Worm (Caenorhabditis elegans): Measurements from ENCODE around the gene F46C3.6.

F46C3.6 gene

DNA sequence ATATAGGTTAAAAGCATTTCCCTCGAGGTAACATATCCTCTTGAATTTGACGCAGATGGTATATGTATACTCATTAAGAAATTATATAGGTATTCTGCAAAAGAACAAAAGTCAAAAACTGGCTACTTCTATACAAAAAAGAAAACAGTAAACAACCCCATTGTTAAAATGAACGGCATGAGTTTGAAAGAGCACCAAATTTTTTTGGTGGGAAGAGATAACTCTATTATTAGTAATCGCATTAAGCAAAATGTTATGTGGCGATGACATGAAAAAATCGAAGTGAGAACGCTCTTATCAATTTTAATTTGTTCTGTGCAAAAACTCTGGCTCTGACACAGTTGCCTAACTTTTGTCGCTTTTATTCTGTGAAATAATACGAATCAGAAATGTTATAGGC lies 1.2 kb downstream of the F46C3.6 start, which contains the start of gene F46C3.2 (continued):
- TF ChIP-seq ceh-2 (tag; optimal IDR thresholded peaks at IDR 0.05), result no peak
- no peak for TF ChIP-seq ceh-34 (tag; optimal IDR thresholded peaks at IDR 0.05)

- peak; percentile 61 for TF ChIP-seq hlh-30 (tag; optimal IDR thresholded peaks at IDR 0.05; ENCODE audit: insufficient read depth)
- TF ChIP-seq ahr-1 (tag; optimal IDR thresholded peaks at IDR 0.05), result no peak
- TF ChIP-seq nfya-1 (tag; optimal IDR thresholded peaks at IDR 0.05), result no peak
- TF ChIP-seq ceh-14 (tag; optimal IDR thresholded peaks at IDR 0.05), result no peak
- no peak for TF ChIP-seq ceh-34 (tag; optimal IDR thresholded peaks at IDR 0.05)
- peak; percentile 64 for TF ChIP-seq ref-2 (tag; optimal IDR thresholded peaks at IDR 0.05)
- TF ChIP-seq fkh-6 (tag; optimal IDR thresholded peaks at IDR 0.05), result no peak
- no peak for TF ChIP-seq ceh-22 (tag; optimal IDR thresholded peaks at IDR 0.05)
- no peak for TF ChIP-seq C38D4.7 (GFP tag; optimal IDR thresholded peaks at IDR 0.05)
- TF ChIP-seq hlh-6 (tag; optimal IDR thresholded peaks at IDR 0.05), result no peak
- no peak for TF ChIP-seq pax-1 (tag; optimal IDR thresholded peaks at IDR 0.05)
- TF ChIP-seq ama-1 (optimal IDR thresholded peaks at IDR 0.05), result no peak
- TF ChIP-seq nhr-11 (tag; optimal IDR thresholded peaks at IDR 0.05), result no peak
- TF ChIP-seq elt-2 (tag; optimal IDR thresholded peaks at IDR 0.05), result peak; percentile 32
Measured at ce11 chrX:11414837-11415550, 4.9 kb downstream of the F46C3.6 start, which contains the start of gene pek-1. TSS of gene pek-1 (minus strand) at chrX:11414887.

- TF ChIP-seq npax-4 (tag; optimal IDR thresholded peaks at IDR 0.05) (no peak), hlh-30 (tag; optimal IDR thresholded peaks at IDR 0.05; ENCODE audit: insufficient read depth) (no peak), hlh-15 (tag; optimal IDR thresholded peaks at IDR 0.05) (no peak), syd-9 (tag; optimal IDR thresholded peaks at IDR 0.05) (no peak), rnt-1 (tag; optimal IDR thresholded peaks at IDR 0.05) (no peak), elt-4 (tag; optimal IDR thresholded peaks at IDR 0.05) (no peak), tbx-7 (tag; optimal IDR thresholded peaks at IDR 0.05) (no peak), dmd-4 (tag; optimal IDR thresholded peaks at IDR 0.05; ENCODE audit: borderline replicate concordance) (no peak), tbx-2 (tag; optimal IDR thresholded peaks at IDR 0.05) (no peak), K02D7.2 (tag; optimal IDR thresholded peaks at IDR 0.05) (no peak), lin-11 (tag; optimal IDR thresholded peaks at IDR 0.05) (no peak), che-1 (tag; optimal IDR thresholded peaks at IDR 0.05) (no peak), nhr-232 (tag; optimal IDR thresholded peaks at IDR 0.05) (no peak), sox-4 (tag; optimal IDR thresholded peaks at IDR 0.05) (no peak), fkh-6 (tag; optimal IDR thresholded peaks at IDR 0.05) (no peak), ceh-31 (tag; optimal IDR thresholded peaks at IDR 0.05) (no peak), mec-3 (tag; optimal IDR thresholded peaks at IDR 0.05; ENCODE audit: borderline replicate concordance) (no peak), dve-1 (tag; optimal IDR thresholded peaks at IDR 0.05) (no peak), pat-9 (tag; optimal IDR thresholded peaks at IDR 0.05) (no peak)
Measured at ce11 chrX:11411675-11412074, 8.2 kb downstream of the F46C3.6 start.

DNA sequence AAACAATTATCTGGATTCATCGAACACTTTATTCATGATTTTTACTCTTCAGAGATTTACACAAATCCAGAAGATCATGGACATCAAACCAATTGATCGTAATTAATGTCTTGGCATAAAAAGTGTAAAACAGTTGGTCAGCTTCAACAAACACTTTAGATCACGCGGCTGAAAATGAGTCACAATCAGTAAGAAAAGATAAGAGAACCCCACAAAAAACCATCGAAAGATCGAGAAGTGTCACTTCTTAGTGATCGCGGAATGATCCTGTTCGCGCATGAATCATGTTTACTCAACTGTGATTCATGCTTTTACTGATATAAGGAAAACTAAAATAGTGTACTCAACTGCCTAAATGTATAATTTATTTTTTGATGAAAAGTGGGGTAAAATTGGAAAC lies 10.4 kb downstream of the F46C3.6 start:
- no peak for TF ChIP-seq ceh-34 (tag; optimal IDR thresholded peaks at IDR 0.05)
- TF ChIP-seq dve-1 (tag; optimal IDR thresholded peaks at IDR 0.05), result no peak
- no peak for TF ChIP-seq tbx-2 (tag; optimal IDR thresholded peaks at IDR 0.05)
- no peak for TF ChIP-seq mec-3 (tag; optimal IDR thresholded peaks at IDR 0.05; ENCODE audit: borderline replicate concordance)
- TF ChIP-seq ceh-14 (tag; optimal IDR thresholded peaks at IDR 0.05), result no peak
- no peak for TF ChIP-seq npax-4 (tag; optimal IDR thresholded peaks at IDR 0.05)
- TF ChIP-seq pat-9 (tag; optimal IDR thresholded peaks at IDR 0.05), result no peak
- no peak for TF ChIP-seq ceh-24 (tag; optimal IDR thresholded peaks at IDR 0.05)
- TF ChIP-seq Y22D7AL.16 (tag; optimal IDR thresholded peaks at IDR 0.05), result no peak
- TF ChIP-seq pros-1 (tag; optimal IDR thresholded peaks at IDR 0.05), result no peak
- TF ChIP-seq ceh-22 (tag; optimal IDR thresholded peaks at IDR 0.05), result no peak
- no peak for TF ChIP-seq hlh-8 (tag; optimal IDR thresholded peaks at IDR 0.05)
- TF ChIP-seq syd-9 (tag; optimal IDR thresholded peaks at IDR 0.05), result no peak
- TF ChIP-seq T23F11.4 (GFP tag; optimal IDR thresholded peaks at IDR 0.05), result no peak
- TF ChIP-seq unc-55 (GFP tag; optimal IDR thresholded peaks at IDR 0.05), result no peak
- no peak for TF ChIP-seq hlh-30 (tag; optimal IDR thresholded peaks at IDR 0.05; ENCODE audit: insufficient read depth)

All from whole organism, late embryonic.